Worm (Caenorhabditis elegans): ENCODE measurements around the gene C01B9.4.

ce11 chrII:13739423-13739822, 44.4 kb downstream of the C01B9.4 start:
- TF ChIP-seq elt-3 (tag; optimal IDR thresholded peaks at IDR 0.05) = no peak
- TF ChIP-seq nhr-129 (tag; optimal IDR thresholded peaks at IDR 0.05) = peak; percentile 12
- TF ChIP-seq ceh-82 (tag; optimal IDR thresholded peaks at IDR 0.05) = no peak
- no peak for TF ChIP-seq nhr-10 (tag; optimal IDR thresholded peaks at IDR 0.05)
- TF ChIP-seq snpc-4 (tag; optimal IDR thresholded peaks at IDR 0.05) = no peak

Data from whole organism, L2 larva.